Worm (Caenorhabditis elegans): ENCODE results near the gene trx-2.

The trx-2 gene

DNA sequence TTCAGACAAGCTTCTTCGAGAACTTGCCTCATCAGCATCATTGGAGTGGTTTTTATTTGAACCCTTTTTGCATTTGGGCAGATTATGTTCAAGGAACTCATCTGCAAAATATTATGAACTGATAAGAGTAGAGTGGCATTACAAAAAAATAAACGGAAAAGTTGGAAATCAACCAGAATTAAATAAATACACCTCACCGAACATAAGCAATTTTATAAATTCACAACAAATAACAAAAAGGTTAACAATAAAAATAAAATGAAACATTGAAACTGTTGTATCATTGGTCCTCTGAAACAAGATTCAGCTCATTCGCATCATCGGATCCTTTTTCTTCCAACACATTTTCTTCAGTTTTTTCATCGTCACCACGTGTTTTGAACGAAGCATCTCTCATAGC is 2.8 kb downstream of the trx-2 start, which contains the start of gene asps-1:
Gene asps-1, minus strand, starts transcription at position 101 of the 400 bp plus-strand sequence.
- TF ChIP-seq flt-1 (GFP tag; IDR thresholded peaks at IDR 0.05), result no peak
- TF ChIP-seq ztf-29 (GFP tag; IDR thresholded peaks at IDR 0.05), result no peak
- TF ChIP-seq ref-1 (GFP tag; conservative IDR thresholded peaks at IDR 0.05), result no peak

DNA sequence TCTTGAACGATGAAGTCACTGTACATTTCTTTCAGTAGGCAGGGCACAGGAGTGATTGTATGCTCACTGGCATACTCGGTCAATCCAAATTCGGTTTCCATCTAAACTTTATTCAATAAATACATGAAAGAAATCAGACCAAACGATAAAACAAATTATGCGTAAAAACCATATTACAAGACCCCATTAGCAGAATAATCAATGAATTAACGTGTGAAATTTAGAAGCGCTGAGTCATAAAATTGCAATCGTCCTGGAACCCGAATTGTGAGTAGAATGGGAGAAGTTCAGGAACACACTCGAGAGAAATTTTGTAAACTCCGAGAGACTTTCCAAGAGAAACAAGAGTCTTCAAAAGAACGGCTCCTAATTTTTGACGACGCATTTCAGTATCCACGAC is 5.0 kb downstream of the trx-2 start, which contains the start of gene B0024.11:
Gene B0024.11, minus strand, starts transcription at position 101 of the 400 bp plus-strand sequence.
- TF ChIP-seq T22C8.4 (GFP tag; IDR thresholded peaks at IDR 0.05) (no peak), ztf-23 (GFP tag; IDR thresholded peaks at IDR 0.05) (no peak), flt-1 (GFP tag; IDR thresholded peaks at IDR 0.05) (no peak), ztf-29 (GFP tag; IDR thresholded peaks at IDR 0.05) (no peak), cog-1 (tag; optimal IDR thresholded peaks at IDR 0.05) (no peak), tab-1 (GFP tag; IDR thresholded peaks at IDR 0.05) (no peak)

DNA sequence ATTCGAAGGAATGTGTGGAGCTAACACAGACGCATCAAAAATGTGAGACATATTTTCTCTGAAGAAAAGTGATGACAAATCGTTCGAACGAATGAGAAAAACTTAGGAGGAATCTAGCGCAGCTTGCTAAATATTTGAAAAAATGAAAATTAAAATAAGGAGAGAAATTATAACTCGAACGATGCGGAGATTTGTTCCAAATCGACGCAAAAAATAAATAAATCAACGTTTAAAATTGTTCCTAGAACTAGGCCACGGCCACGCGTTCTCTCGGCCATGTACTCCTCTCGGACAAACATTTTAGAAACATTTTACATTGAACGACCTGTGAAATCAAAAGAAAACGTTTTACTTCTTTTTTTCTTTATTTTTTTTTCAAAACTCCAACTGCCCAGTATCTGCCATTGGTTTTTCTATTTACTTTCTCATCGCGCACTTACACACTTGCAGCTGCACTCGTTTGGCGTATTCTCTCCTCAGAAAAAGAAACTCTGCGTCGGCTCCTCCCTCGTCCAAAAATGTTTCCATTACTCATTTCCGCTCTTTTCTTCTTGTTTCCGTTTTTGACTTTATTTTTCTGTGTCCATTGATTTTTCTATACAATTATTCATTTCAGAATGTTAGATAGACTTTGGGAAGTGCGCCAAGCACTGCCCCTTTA is 5.8 kb downstream of the trx-2 start, which contains the start of the genes gna-1 and B0024.13:
Gene gna-1, minus strand, starts transcription at position 51 of the 661 bp plus-strand sequence.
Gene B0024.13, plus strand, starts transcription at position 611 of the 661 bp plus-strand sequence.
- TF ChIP-seq cog-1 (tag; optimal IDR thresholded peaks at IDR 0.05) (no peak), ztf-23 (GFP tag; IDR thresholded peaks at IDR 0.05) (peak; percentile 69; the same call in 1 of the 2 replicates), ztf-29 (GFP tag; IDR thresholded peaks at IDR 0.05) (no peak)

DNA sequence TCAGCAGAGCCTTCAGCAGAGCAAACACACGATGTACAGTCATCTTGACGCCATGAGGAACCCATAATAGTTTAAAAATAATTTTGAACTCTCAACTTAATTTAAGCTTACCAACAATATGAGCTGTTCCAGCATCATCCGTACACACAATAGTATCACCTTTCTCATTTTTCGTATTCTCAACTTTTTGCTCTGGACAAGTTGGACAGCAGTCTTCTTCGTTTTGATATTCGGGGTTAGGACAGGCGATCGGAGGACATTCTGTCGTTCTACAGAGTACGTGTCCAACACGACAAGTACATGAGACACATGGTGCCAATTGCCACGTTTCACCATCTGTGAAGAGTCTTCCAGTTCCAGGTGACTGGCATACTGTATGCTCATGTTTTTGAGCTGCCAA is 9.1 kb downstream of the trx-2 start:
- no peak for TF ChIP-seq flt-1 (GFP tag; IDR thresholded peaks at IDR 0.05)
- no peak for TF ChIP-seq T22C8.4 (GFP tag; IDR thresholded peaks at IDR 0.05)
- TF ChIP-seq med-1 (GFP tag; optimal IDR thresholded peaks at IDR 0.05; ENCODE audit: insufficient read depth), result no peak
- TF ChIP-seq ztf-29 (GFP tag; IDR thresholded peaks at IDR 0.05), result no peak
- no peak for TF ChIP-seq tab-1 (GFP tag; IDR thresholded peaks at IDR 0.05)
- TF ChIP-seq cog-1 (tag; optimal IDR thresholded peaks at IDR 0.05), result no peak
- no peak for TF ChIP-seq ref-1 (GFP tag; conservative IDR thresholded peaks at IDR 0.05)
- no peak for TF ChIP-seq ztf-23 (GFP tag; IDR thresholded peaks at IDR 0.05)
- TF ChIP-seq klf-2 (GFP tag; conservative IDR thresholded peaks at IDR 0.05), result no peak

ce11 chrV:10328080-10328479 is 13.6 kb downstream of the trx-2 start:
- TF ChIP-seq ztf-23 (GFP tag; IDR thresholded peaks at IDR 0.05) (no peak), cog-1 (tag; optimal IDR thresholded peaks at IDR 0.05) (no peak)

DNA sequence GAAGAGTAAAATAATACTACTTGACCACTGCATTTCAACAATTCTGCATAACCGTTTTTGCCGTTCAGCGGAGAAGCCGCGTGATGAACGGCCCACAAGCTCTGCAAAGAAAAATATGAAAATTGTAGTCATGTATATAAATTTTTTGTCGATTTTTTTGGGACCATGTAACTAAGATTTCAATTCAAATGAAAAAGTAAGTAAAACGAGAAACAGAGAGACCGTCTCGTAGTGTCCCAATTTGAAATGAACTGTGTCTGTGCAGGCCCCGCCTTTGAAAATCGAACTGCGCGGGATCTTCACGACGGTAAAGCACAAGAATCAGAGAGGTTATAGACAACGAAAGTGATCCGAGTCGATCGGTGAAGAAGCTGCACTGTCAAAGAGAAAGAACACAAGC is 17.5 kb downstream of the trx-2 start, which contains the start of gene crm-1:
Gene crm-1, minus strand, starts transcription at position 101 of the 400 bp plus-strand sequence.
- TF ChIP-seq flt-1 (GFP tag; IDR thresholded peaks at IDR 0.05), result no peak
- no peak for TF ChIP-seq T22C8.4 (GFP tag; IDR thresholded peaks at IDR 0.05)
- no peak for TF ChIP-seq ref-1 (GFP tag; conservative IDR thresholded peaks at IDR 0.05)
- TF ChIP-seq cog-1 (tag; optimal IDR thresholded peaks at IDR 0.05), result no peak
- no peak for TF ChIP-seq tab-1 (GFP tag; IDR thresholded peaks at IDR 0.05)
- no peak for TF ChIP-seq ztf-23 (GFP tag; IDR thresholded peaks at IDR 0.05)
- TF ChIP-seq ztf-29 (GFP tag; IDR thresholded peaks at IDR 0.05), result no peak
- no peak for TF ChIP-seq med-1 (GFP tag; optimal IDR thresholded peaks at IDR 0.05; ENCODE audit: insufficient read depth)
- no peak for TF ChIP-seq klf-2 (GFP tag; conservative IDR thresholded peaks at IDR 0.05)

- TF ChIP-seq T22C8.4 (GFP tag; IDR thresholded peaks at IDR 0.05) (no peak), med-1 (GFP tag; optimal IDR thresholded peaks at IDR 0.05; ENCODE audit: insufficient read depth) (no peak), ref-1 (GFP tag; conservative IDR thresholded peaks at IDR 0.05) (no peak), flt-1 (GFP tag; IDR thresholded peaks at IDR 0.05) (no peak), cog-1 (tag; optimal IDR thresholded peaks at IDR 0.05) (no peak), ztf-29 (GFP tag; IDR thresholded peaks at IDR 0.05) (no peak)
Measured at ce11 chrV:10333843-10334242, 19.4 kb downstream of the trx-2 start.

DNA sequence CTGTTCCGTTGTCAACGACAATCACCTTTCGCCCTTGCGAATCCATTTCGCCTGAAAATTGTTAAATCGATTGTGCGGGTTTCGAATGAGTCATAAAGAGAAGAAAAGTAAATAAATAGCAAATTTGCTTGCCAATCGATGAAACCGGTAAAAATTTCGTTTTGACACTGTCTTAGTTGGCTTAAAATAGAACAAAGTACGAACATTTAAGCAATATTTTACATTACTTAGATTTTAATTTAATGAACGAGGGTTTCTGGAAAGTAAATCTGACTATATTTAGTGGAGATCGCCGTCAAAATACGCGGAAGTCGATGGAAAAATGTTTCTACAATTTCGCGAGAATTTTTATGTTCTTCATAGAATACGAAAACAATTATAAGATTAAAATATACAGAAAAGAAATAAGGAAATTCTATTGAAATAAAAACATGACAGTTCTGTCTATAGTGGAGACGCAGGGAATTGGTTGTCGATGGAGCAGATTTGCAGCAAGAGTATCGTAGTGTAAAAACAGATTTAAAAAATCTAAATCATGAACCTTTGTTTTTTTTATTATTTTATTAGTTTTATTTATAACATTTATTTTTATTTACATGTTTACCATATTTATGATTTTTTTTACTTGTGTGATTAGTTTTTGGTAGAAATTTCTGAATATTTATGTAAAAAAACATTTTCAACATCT is 24.0 kb downstream of the trx-2 start, which contains the start of gene arx-2:
Gene arx-2, minus strand, starts transcription at position 51 of the 688 bp plus-strand sequence.
- no peak for TF ChIP-seq cog-1 (tag; optimal IDR thresholded peaks at IDR 0.05)
- no peak for TF ChIP-seq tab-1 (GFP tag; IDR thresholded peaks at IDR 0.05)
- TF ChIP-seq T22C8.4 (GFP tag; IDR thresholded peaks at IDR 0.05), result no peak
- TF ChIP-seq ztf-23 (GFP tag; IDR thresholded peaks at IDR 0.05), result no peak
- no peak for TF ChIP-seq ref-1 (GFP tag; conservative IDR thresholded peaks at IDR 0.05)
- no peak for TF ChIP-seq flt-1 (GFP tag; IDR thresholded peaks at IDR 0.05)
- no peak for TF ChIP-seq klf-2 (GFP tag; conservative IDR thresholded peaks at IDR 0.05)
- TF ChIP-seq med-1 (GFP tag; optimal IDR thresholded peaks at IDR 0.05; ENCODE audit: insufficient read depth), result no peak
- TF ChIP-seq ztf-29 (GFP tag; IDR thresholded peaks at IDR 0.05), result no peak

DNA sequence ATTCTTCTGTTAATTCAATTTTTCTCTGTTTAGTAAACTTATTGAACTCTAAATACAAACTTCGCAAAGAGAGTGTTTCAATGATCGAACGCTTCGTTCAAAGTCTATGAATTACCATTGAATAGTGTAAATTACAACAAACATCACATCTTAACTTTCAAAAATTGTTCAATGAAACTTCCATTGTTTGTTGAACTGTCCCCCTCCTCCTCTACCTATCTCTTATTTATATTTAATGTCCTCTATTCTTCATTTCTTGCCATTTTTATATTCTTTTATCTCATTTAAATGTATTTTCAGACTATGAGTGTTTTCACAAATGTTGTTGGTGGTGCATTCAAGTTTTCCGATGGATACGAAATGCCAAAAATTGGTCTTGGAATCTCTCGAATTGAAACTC is 24.7 kb downstream of the trx-2 start, which contains the start of gene K07C5.2:
Gene K07C5.2, plus strand, starts transcription at position 301 of the 400 bp plus-strand sequence.
- TF ChIP-seq ztf-23 (GFP tag; IDR thresholded peaks at IDR 0.05) (no peak), med-1 (GFP tag; optimal IDR thresholded peaks at IDR 0.05; ENCODE audit: insufficient read depth) (no peak), tab-1 (GFP tag; IDR thresholded peaks at IDR 0.05) (no peak), ref-1 (GFP tag; conservative IDR thresholded peaks at IDR 0.05) (no peak), cog-1 (tag; optimal IDR thresholded peaks at IDR 0.05) (no peak), flt-1 (GFP tag; IDR thresholded peaks at IDR 0.05) (no peak), ztf-29 (GFP tag; IDR thresholded peaks at IDR 0.05) (no peak), T22C8.4 (GFP tag; IDR thresholded peaks at IDR 0.05) (no peak), klf-2 (GFP tag; conservative IDR thresholded peaks at IDR 0.05) (no peak)

- TF ChIP-seq flt-1 (GFP tag; IDR thresholded peaks at IDR 0.05) (peak; percentile 77), ztf-29 (GFP tag; IDR thresholded peaks at IDR 0.05) (peak; percentile 44; the same call in 1 of the 2 replicates), ztf-23 (GFP tag; IDR thresholded peaks at IDR 0.05) (peak; percentile 79; the same call in 1 of the 2 replicates)
Measured at ce11 chrV:10341905-10342328, 27.4 kb downstream of the trx-2 start, which contains the start of gene K07C5.13. Gene K07C5.13, plus strand, starts transcription at chrV:10342055.
